Fruit fly (Drosophila melanogaster): ENCODE results near the gene Taf9.

Gene Taf9

dm6 chrX:17844623-17845022, 2.7 kb downstream of the Taf9 start, which contains the start of the genes CG8142 and Ucp4A (continued):
- TF ChIP-seq en (GFP tag; optimal IDR thresholded peaks at IDR 0.05), result no peak
- peak; percentile 88 for TF ChIP-seq cas (GFP tag; IDR thresholded peaks at IDR 0.05)
- TF ChIP-seq CG32767 (GFP tag; IDR thresholded peaks at IDR 0.05), result peak; percentile 95
- peak; percentile 64 for TF ChIP-seq CG12219 (GFP tag; optimal IDR thresholded peaks at IDR 0.05)
- TF ChIP-seq MESR4 (GFP tag; optimal IDR thresholded peaks at IDR 0.05), result no peak
- TF ChIP-seq CG1024 (GFP tag; IDR thresholded peaks at IDR 0.05), result peak; percentile 85
- TF ChIP-seq CG2712 (tag; optimal IDR thresholded peaks at IDR 0.05), result peak; percentile 94
- TF ChIP-seq ERR (GFP tag; optimal IDR thresholded peaks at IDR 0.05), result no peak
- peak; percentile 75 for TF ChIP-seq kni (GFP tag; optimal IDR thresholded peaks at IDR 0.05)
- peak; percentile 92 for TF ChIP-seq Chrac-16 (GFP tag; optimal IDR thresholded peaks at IDR 0.05)
- peak; percentile 72 for TF ChIP-seq vfl (GFP tag; optimal IDR thresholded peaks at IDR 0.05)
- peak; percentile 85 for TF ChIP-seq B-H2 (GFP tag; optimal IDR thresholded peaks at IDR 0.05)
- peak; percentile 82 for TF ChIP-seq onecut (GFP tag; IDR thresholded peaks at IDR 0.05)
- TF ChIP-seq tap (tag; optimal IDR thresholded peaks at IDR 0.05), result peak; percentile 84
- peak; percentile 81 for TF ChIP-seq toy (GFP tag; IDR thresholded peaks at IDR 0.05)
- TF ChIP-seq tgo (GFP tag; IDR thresholded peaks at IDR 0.05), result peak; percentile 98
- TF ChIP-seq dan (GFP tag; IDR thresholded peaks at IDR 0.05), result peak; percentile 80
- peak; percentile 75 for TF ChIP-seq CG3407 (GFP tag; optimal IDR thresholded peaks at IDR 0.05)
- TF ChIP-seq nerfin-2 (GFP tag; IDR thresholded peaks at IDR 0.05; ENCODE audit: partially characterized antibody), result peak; percentile 21; the same call in 1 of the 2 replicates
- TF ChIP-seq CG4282 (GFP tag; optimal IDR thresholded peaks at IDR 0.05), result no peak
- peak; percentile 93 for TF ChIP-seq CG17361 (GFP tag; IDR thresholded peaks at IDR 0.05)
- peak; percentile 91 for TF ChIP-seq sim (GFP tag; IDR thresholded peaks at IDR 0.05)
- peak; percentile 96 for TF ChIP-seq Atf6 (GFP tag; IDR thresholded peaks at IDR 0.05)
- peak; percentile 90 for TF ChIP-seq PHDP (tag; optimal IDR thresholded peaks at IDR 0.05)
- TF ChIP-seq CG16813 (GFP tag; IDR thresholded peaks at IDR 0.05; ENCODE audit: partially characterized antibody), result 0 out of 3 replicates have a peak, but pooled peaks have one; percentile 41
- peak; percentile 88 for TF ChIP-seq Gsc (GFP tag; IDR thresholded peaks at IDR 0.05)
- TF ChIP-seq ranshi (GFP tag; IDR thresholded peaks at IDR 0.05), result peak; percentile 96
- TF ChIP-seq fru (optimal IDR thresholded peaks at IDR 0.05), result no peak
- peak; percentile 88 for TF ChIP-seq gsb-n (tag; optimal IDR thresholded peaks at IDR 0.05)
- TF ChIP-seq CG3726 (GFP tag; IDR thresholded peaks at IDR 0.05), result peak; percentile 88
- peak; percentile 95 for TF ChIP-seq wor (GFP tag; IDR thresholded peaks at IDR 0.05)
- TF ChIP-seq CG6689 (GFP tag; IDR thresholded peaks at IDR 0.05), result peak; percentile 98
- peak; percentile 41 for TF ChIP-seq Hand (GFP tag; optimal IDR thresholded peaks at IDR 0.05)
- peak; percentile 93 for TF ChIP-seq CG12391 (tag; optimal IDR thresholded peaks at IDR 0.05)
- peak; percentile 94 for TF ChIP-seq CG13775 (GFP tag; optimal IDR thresholded peaks at IDR 0.05)
- TF ChIP-seq odd (GFP tag; optimal IDR thresholded peaks at IDR 0.05), result peak; percentile 75
- TF ChIP-seq lilli (GFP tag; optimal IDR thresholded peaks at IDR 0.05), result peak; percentile 87
- TF ChIP-seq ato (GFP tag; IDR thresholded peaks at IDR 0.05; ENCODE audit: partially characterized antibody), result no peak
- peak; percentile 29; the same call in 1 of the 3 replicates for TF ChIP-seq z (GFP tag; IDR thresholded peaks at IDR 0.05)
- TF ChIP-seq chn (GFP tag; optimal IDR thresholded peaks at IDR 0.05), result peak; percentile 73
- TF ChIP-seq CG17328 (GFP tag; IDR thresholded peaks at IDR 0.05), result peak; percentile 96
- TF ChIP-seq CG3065 (GFP tag; optimal IDR thresholded peaks at IDR 0.05), result peak; percentile 81
- TF ChIP-seq Side (GFP tag; optimal IDR thresholded peaks at IDR 0.05), result peak; percentile 36
- peak; percentile 58 for TF ChIP-seq CG3838 (GFP tag; optimal IDR thresholded peaks at IDR 0.05)
- TF ChIP-seq CG31388 (GFP tag; optimal IDR thresholded peaks at IDR 0.05), result peak; percentile 83
- peak; percentile 96 for TF ChIP-seq CG11093 (GFP tag; IDR thresholded peaks at IDR 0.05)
- TF ChIP-seq CG9797 (GFP tag; optimal IDR thresholded peaks at IDR 0.05), result peak; percentile 28
- TF ChIP-seq CG10366 (GFP tag; IDR thresholded peaks at IDR 0.05), result peak; percentile 96
- peak; percentile 87 for TF ChIP-seq Six4 (GFP tag; optimal IDR thresholded peaks at IDR 0.05)
- TF ChIP-seq Nf-YB (GFP tag; optimal IDR thresholded peaks at IDR 0.05), result peak; percentile 63
- peak; percentile 90 for TF ChIP-seq CG43689 (GFP tag; IDR thresholded peaks at IDR 0.05)
- TF ChIP-seq Doc2 (GFP tag; IDR thresholded peaks at IDR 0.05), result peak; percentile 79

Data from whole organism, embryonic.